Worm (Caenorhabditis elegans): ENCODE measurements around the gene ins-39.
A peak's percentile ranks its signal among the peaks of the same experiment; 100 is the strongest.

DNA sequence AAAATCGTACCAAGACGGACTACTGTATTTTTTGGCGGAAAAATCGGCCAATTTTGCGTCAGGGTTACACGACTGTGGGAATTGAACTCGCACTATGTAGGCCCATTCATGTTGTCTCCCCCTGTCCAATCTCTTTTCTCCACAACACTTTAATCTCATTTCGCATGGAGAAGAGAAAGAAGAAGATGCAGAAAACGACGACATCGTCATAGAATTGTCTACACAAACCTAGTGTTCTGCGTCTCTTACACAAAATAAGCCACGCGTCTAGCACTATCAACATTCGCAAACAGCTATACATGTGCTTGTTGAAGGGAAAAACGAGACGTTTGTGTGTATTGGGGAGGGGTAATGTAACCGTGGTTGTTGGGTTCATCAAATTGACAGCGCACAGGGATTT is 21.2 kb downstream of the ins-39 start:
- TF ChIP-seq madf-2 (tag; optimal IDR thresholded peaks at IDR 0.05) (peak; percentile 4), Y22D7AL.16 (tag; optimal IDR thresholded peaks at IDR 0.05) (no peak), nfya-1 (tag; optimal IDR thresholded peaks at IDR 0.05) (peak; percentile 58), ceh-48 (tag; optimal IDR thresholded peaks at IDR 0.05) (no peak), F13H6.1 (tag; optimal IDR thresholded peaks at IDR 0.05) (no peak), ceh-45 (GFP tag; IDR thresholded peaks at IDR 0.05) (no peak), hlh-6 (tag; optimal IDR thresholded peaks at IDR 0.05) (no peak), pha-4 (tag; optimal IDR thresholded peaks at IDR 0.05) (no peak), sox-2 (GFP tag; IDR thresholded peaks at IDR 0.05) (no peak), lin-11 (tag; optimal IDR thresholded peaks at IDR 0.05) (no peak), unc-55 (GFP tag; optimal IDR thresholded peaks at IDR 0.05) (no peak)
